Fruit fly (Drosophila melanogaster) whole organism, larva: ENCODE results near the gene Rsph3.

Experiments
- noc ChIP-seq: fragments of 200-800 bp; sonication (Bioruptor generic); optimal IDR thresholded peaks from 3 replicates; lab custom pipeline; 2019; ENCODE audit warnings: missing biosample characterization, mild to moderate bottlenecking, missing genetic modification characterization, moderate library complexity

Gene Rsph3

dm6 chr3L:6719392-6719889 lies 43.6 kb downstream of the Rsph3 start, which contains the start of gene ple:
Gene ple (minus strand): TSS chr3L:6719525.
- no peak for TF ChIP-seq noc

dm6 chr3L:6708995-6709606 lies 53.9 kb downstream of the Rsph3 start:
- no peak for TF ChIP-seq noc

dm6 chr3L:6706723-6707591 lies 56.1 kb downstream of the Rsph3 start:
- TF ChIP-seq noc: peak; percentile 52
